Fruit fly (Drosophila melanogaster) Kc167 (cell line): ENCODE data around the gene TORIP.
"Not testable (repeated sequence)": the region's sequence is repeated elsewhere in the genome, so short reads cannot be mapped to it uniquely, and the experiment has no call there.

Source experiments
- Myc ChIP-seq: fragments of >200 bp; optimal IDR thresholded peaks from 2 replicates; lab custom pipeline; 2017; ENCODE audit warnings: missing external identifiers
- Sin3A ChIP-seq: fragments of >200 bp; optimal IDR thresholded peaks from 2 replicates; lab custom pipeline; 2018; ENCODE audit warnings: missing external identifiers
- h ChIP-seq: fragments of >200 bp; optimal IDR thresholded peaks from 3 replicates; lab custom pipeline; 2018; ENCODE audit warnings: missing external identifiers
- insv ChIP-seq: fragments of >200 bp; optimal IDR thresholded peaks from 3 replicates; lab custom pipeline; 2018; ENCODE audit warnings: missing external identifiers
- psq ChIP-seq: fragments of >200 bp; optimal IDR thresholded peaks from 2 replicates; lab custom pipeline; 2017; ENCODE audit warnings: missing external identifiers
- ttk ChIP-seq: sonication (Bioruptor generic); optimal IDR thresholded peaks from 2 replicates; lab custom pipeline; 2017; ENCODE audit warnings: missing external identifiers

Gene TORIP

DNA sequence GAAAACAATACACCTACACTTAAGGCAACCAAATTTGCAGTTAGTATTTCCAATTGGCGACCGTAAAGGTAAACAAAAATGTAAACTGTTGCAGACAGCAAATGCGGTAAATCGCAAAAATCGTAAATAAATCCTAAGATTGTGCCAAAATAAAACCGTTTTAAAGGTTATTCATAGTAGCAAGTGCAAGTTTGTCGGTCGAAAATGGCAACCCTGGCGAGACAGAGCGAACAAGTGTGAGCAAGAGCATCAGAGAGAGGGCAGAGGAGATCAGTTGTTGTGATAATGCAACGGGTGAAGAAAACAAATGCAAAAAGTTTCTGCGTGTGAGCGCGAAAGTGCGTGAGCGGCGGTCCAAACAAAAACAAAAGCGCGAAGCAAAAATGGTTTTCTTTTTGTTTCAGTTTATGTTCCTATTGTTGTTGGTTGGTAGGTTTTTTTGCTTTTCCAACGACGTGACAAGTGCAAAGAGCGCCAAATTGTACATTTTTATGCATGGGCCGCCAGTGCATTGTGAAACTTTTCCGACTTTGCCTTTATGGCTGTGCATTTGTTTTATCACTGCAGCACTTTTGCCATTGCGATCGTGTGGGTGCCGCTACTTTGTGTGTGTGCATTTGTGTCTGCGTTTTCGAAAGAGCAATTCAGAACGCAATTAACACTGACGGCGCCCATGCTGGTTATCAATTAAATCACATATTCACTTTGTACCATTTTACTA lies 12.0 kb downstream of the TORIP start:
- TF ChIP-seq h (lab: Kevin White, UChicago) = no peak
- no peak for TF ChIP-seq Sin3A (lab: Kevin White, UChicago)
- no peak for TF ChIP-seq Myc (lab: Kevin White, UChicago)
- TF ChIP-seq insv = no peak
- no peak for TF ChIP-seq psq (lab: Kevin White, UChicago)

dm6 chr3L:19791688-19792073 lies 13.2 kb downstream of the TORIP start:
- TF ChIP-seq psq (lab: Kevin White, UChicago) (no peak), Sin3A (lab: Kevin White, UChicago) (no peak), insv (no peak), h (lab: Kevin White, UChicago) (no peak), Myc (lab: Kevin White, UChicago) (no peak), ttk (lab: Kevin White, UChicago) (no peak)

- TF ChIP-seq h (lab: Kevin White, UChicago) = no peak
- no peak for TF ChIP-seq insv
- no peak for TF ChIP-seq psq (lab: Kevin White, UChicago)
- TF ChIP-seq ttk (lab: Kevin White, UChicago) = no peak
- TF ChIP-seq Sin3A (lab: Kevin White, UChicago) = no peak
- no peak for TF ChIP-seq Myc (lab: Kevin White, UChicago)
Measured at dm6 chr3L:19790929-19791687, 13.8 kb downstream of the TORIP start.

DNA sequence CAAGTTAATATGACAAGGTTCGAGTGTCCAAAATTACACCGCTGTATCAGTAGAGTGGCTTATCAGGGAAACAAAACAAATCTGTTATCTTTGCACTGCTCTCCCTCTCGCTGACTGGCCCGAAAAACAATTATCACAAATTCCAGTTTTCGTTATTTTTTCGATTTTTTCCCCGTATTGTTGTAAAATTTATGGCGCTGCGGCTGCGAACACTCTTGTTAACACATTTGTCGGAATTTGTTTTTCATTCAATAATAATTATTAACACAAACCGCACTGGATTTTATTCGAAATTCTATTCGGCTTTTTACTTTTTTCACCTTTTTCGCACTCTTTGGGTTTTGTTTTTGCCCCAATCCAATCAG lies 14.3 kb downstream of the TORIP start:
- TF ChIP-seq psq (lab: Kevin White, UChicago) (no peak), Sin3A (lab: Kevin White, UChicago) (no peak), h (lab: Kevin White, UChicago) (no peak), insv (no peak), Myc (lab: Kevin White, UChicago) (no peak), ttk (lab: Kevin White, UChicago) (no peak)

- TF ChIP-seq ttk (lab: Kevin White, UChicago) = no peak
- TF ChIP-seq h (lab: Kevin White, UChicago) = no peak
- no peak for TF ChIP-seq Myc (lab: Kevin White, UChicago)
- no peak for TF ChIP-seq insv
- TF ChIP-seq psq (lab: Kevin White, UChicago) = no peak
- no peak for TF ChIP-seq Sin3A (lab: Kevin White, UChicago)
Measured at dm6 chr3L:19787632-19788031, 17.2 kb downstream of the TORIP start.

DNA sequence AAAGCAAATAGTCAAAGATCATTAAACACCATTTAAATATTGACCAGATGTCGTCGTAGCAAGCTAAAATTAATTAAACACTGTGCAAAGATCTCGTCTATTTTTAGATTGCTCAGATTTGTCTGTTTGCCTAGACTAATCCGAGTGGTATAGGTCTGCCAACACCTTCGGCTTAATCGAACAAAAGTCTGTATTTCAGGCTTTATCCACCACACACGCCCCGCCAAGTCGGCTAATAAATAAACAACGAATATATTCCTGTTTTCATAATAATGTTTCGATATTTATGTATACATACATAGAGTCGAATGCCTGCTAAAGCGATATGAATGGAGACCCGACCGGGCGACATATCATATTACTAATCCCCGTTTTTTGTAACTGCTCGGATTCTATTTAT lies 26.4 kb downstream of the TORIP start:
- TF ChIP-seq insv (no peak), ttk (lab: Kevin White, UChicago) (no peak), h (lab: Kevin White, UChicago) (no peak), Sin3A (lab: Kevin White, UChicago) (no peak), psq (lab: Kevin White, UChicago) (no peak), Myc (lab: Kevin White, UChicago) (no peak)

DNA sequence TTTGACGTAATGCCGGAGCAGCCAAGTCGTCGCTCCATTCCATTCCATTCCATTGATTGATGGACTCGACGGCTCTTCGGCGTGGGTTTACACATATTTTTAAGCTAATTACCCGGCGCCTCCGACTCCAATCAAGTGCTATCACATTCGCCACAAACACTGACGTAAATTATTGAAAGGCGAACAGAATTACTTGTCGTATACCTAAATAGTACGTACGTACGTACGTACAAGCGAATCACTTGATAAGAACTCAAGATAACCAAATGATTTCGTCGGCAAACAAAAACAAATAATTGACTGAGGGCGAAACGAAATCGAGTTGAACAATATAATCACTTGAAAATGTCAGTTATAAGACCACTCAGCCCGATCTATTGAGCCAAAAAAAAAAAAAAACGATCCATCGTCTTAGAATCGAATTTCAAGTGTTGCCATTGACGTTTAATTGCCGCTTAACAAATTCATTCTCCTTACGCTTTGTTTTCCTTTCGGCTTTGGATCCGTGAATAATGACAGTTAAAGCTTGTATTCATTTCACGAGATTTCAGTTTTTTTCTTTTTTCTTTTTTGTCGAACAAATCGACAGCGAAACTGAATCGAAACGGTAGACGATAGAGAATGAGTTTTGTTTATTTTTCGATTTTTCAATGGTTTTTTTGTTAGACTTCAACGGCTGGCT lies 27.5 kb downstream of the TORIP start:
- TF ChIP-seq psq (lab: Kevin White, UChicago) = no peak
- no peak for TF ChIP-seq ttk (lab: Kevin White, UChicago)
- no peak for TF ChIP-seq Myc (lab: Kevin White, UChicago)
- TF ChIP-seq Sin3A (lab: Kevin White, UChicago) = no peak
- no peak for TF ChIP-seq h (lab: Kevin White, UChicago)
- TF ChIP-seq insv = no peak

DNA sequence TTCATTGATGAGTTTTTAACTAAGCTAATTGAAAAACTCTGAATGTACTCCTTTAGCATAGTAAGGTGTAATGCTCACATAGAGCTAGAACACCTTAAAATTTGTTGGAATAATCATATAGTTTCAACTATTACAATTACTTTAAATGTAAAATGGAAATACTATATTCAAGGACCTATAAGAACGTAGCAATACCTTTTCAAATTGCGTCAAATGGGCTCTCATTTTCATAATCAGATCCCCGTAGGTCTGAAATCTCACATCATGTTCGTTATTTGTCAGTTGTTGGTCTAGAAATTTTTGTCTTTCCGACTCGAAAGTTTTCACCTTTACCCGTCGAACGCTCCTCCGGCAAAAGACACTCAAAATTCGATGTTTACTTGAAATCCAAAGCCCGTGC lies 44.8 kb downstream of the TORIP start, which contains the start of gene Vtld:
TSS of gene Vtld (plus strand) at position 301 of the 400 bp plus-strand sequence.
- TF ChIP-seq h (lab: Kevin White, UChicago); insv; Sin3A (lab: Kevin White, UChicago): not testable (repeated sequence)
